Worm (Caenorhabditis elegans) whole organism, L1 larva: ENCODE data around the gene fat-7.

Source experiments
- aly-2 ChIP-seq: fragments of 150-350 bp; optimal IDR thresholded peaks from 2 replicates; lab custom pipeline; 2014; ENCODE audit warnings: missing biosample characterization, missing genetic modification characterization
- ama-1 ChIP-seq: fragments of 150-350 bp; optimal IDR thresholded peaks from 2 replicates; lab custom pipeline; 2014
- ceh-90 ChIP-seq: sonication (generic microtip); optimal IDR thresholded peaks from 2 replicates; lab custom pipeline; 2016; ENCODE audit warnings: missing genetic modification characterization, missing compliant biosample characterization
- egl-27 ChIP-seq, 2 experiments: fragments of 150-350 bp in 1 of 2; sonication (generic microtip); optimal IDR thresholded peaks; 3 replicates each; lab custom pipeline; 2017 to 2018; ENCODE audit warnings: missing biosample characterization in 2 of 2, missing genetic modification characterization in 2 of 2, missing genetic modification reagents in 2 of 2
- elt-3 ChIP-seq, 6 experiments: fragments of 150-350 bp in 1 of 6; sonication (generic microtip); optimal IDR thresholded peaks; 2 replicates each; lab custom pipeline; 2017 to 2018; ENCODE audit warnings: missing biosample characterization in 6 of 6, missing genetic modification characterization in 6 of 6, inconsistent platforms in 1 of 6
- lsy-2 ChIP-seq, 2 experiments: fragments of 150-350 bp; optimal IDR thresholded peaks; 2 replicates each; lab custom pipeline; 2014; ENCODE audit warnings: missing biosample characterization in 2 of 2, missing genetic modification characterization in 2 of 2
- nhr-11 ChIP-seq: fragments of 150-350 bp; optimal IDR thresholded peaks from 2 replicates; lab custom pipeline; 2014; ENCODE audit warnings: missing biosample characterization, missing genetic modification characterization
- pax-3 ChIP-seq: fragments of 200-800 bp; sonication (Bioruptor generic); optimal IDR thresholded peaks from 2 replicates; lab custom pipeline; 2018; ENCODE audit warnings: mild to moderate bottlenecking, missing genetic modification characterization, moderate library complexity, missing compliant biosample characterization
- pqm-1 ChIP-seq: sonication (generic microtip); optimal IDR thresholded peaks from 3 replicates; lab custom pipeline; 2017; ENCODE audit warnings: missing biosample characterization, missing genetic modification characterization
- sptf-1 ChIP-seq: fragments of 150-350 bp; optimal IDR thresholded peaks from 2 replicates; lab custom pipeline; 2014; ENCODE audit warnings: missing biosample characterization, missing genetic modification characterization
- xbp-1 ChIP-seq: sonication (generic microtip); optimal IDR thresholded peaks from 2 replicates; lab custom pipeline; 2016; ENCODE audit warnings: missing genetic modification characterization, missing compliant biosample characterization
- zag-1 ChIP-seq: fragments of 150-350 bp; optimal IDR thresholded peaks from 2 replicates; lab custom pipeline; 2014; ENCODE audit warnings: missing biosample characterization, missing genetic modification characterization

- TF ChIP-seq ceh-90 (tag; lab: Kevin White, UChicago) (no peak), sptf-1 (tag; lab: Kevin White, UChicago) (no peak), nhr-11 (no peak), aly-2 (tag; lab: Kevin White, UChicago) (no peak), egl-27 (tag; optimal IDR thresholded peaks at IDR 0.05; lab: Kevin White, UChicago) (no peak), pax-3 (tag; lab: Kevin White, UChicago) (no peak), lsy-2 (tag; optimal IDR thresholded peaks at IDR 0.05; lab: Kevin White, UChicago) (no peak), zag-1 (tag; lab: Kevin White, UChicago) (no peak), elt-3 (tag; optimal IDR thresholded peaks at IDR 0.05; lab: Kevin White, UChicago) (no peak), xbp-1 (no peak), ama-1 (no peak), pqm-1 (tag; lab: Kevin White, UChicago) (no peak)
These were observed 42.6 kb downstream of the fat-7 start for ce11 chrV:7110370-7110769.
